Fruit fly (Drosophila melanogaster): ENCODE results near the gene Meics.

dm6 chr3L:14005627-14006287 is 41.3 kb upstream of the Meics start:
- no peak for TF ChIP-seq dsx (GFP tag; optimal IDR thresholded peaks at IDR 0.05; ENCODE audit: poor library complexity, severe bottlenecking)
- TF ChIP-seq vri (GFP tag; optimal IDR thresholded peaks at IDR 0.05), result no peak
- no peak for TF ChIP-seq CG7368 (GFP tag; optimal IDR thresholded peaks at IDR 0.05)
- TF ChIP-seq CG10631 (GFP tag; optimal IDR thresholded peaks at IDR 0.05), result no peak
